Worm (Caenorhabditis elegans) whole organism, L4/young adult: Measurements from ENCODE around the gene H01G02.3.
A peak's percentile ranks its signal among the peaks of the same experiment; 100 is the strongest.

Source experiments
- W03F9.2 ChIP-seq: fragments of 150-350 bp; optimal IDR thresholded peaks from 2 replicates; lab custom pipeline; 2014; ENCODE audit warnings: missing biosample characterization, missing genetic modification characterization
- him-1 ChIP-seq: sonication (generic microtip); optimal IDR thresholded peaks from 2 replicates; lab custom pipeline; 2016; ENCODE audit warnings: missing genotype, missing genetic modification reagents, missing genetic modification characterization, missing compliant biosample characterization

- TF ChIP-seq him-1 (tag; lab: Kevin White, UChicago): no peak
- TF ChIP-seq W03F9.2 (tag; lab: Kevin White, UChicago): peak; percentile 8
These were observed 30.1 kb upstream of the H01G02.3 start for ce11 chrIV:11822454-11822853.
